Fruit fly (Drosophila melanogaster): ENCODE measurements around the gene GAA1.

GAA1 gene

dm6 chrX:5866095-5866494 is 7.1 kb downstream of the GAA1 start (continued):
- no peak for TF ChIP-seq CrebB (tag; optimal IDR thresholded peaks at IDR 0.05)
- TF ChIP-seq az2 (GFP tag; optimal IDR thresholded peaks at IDR 0.05) = no peak
- TF ChIP-seq hb (GFP tag; IDR thresholded peaks at IDR 0.05; ENCODE audit: partially characterized antibody) = no peak
- no peak for TF ChIP-seq CG4424 (GFP tag; optimal IDR thresholded peaks at IDR 0.05)
- no peak for TF ChIP-seq Dip2 (GFP tag; IDR thresholded peaks at IDR 0.05)
- TF ChIP-seq HLH4C (GFP tag; IDR thresholded peaks at IDR 0.05; ENCODE audit: partially characterized antibody) = no peak
- TF ChIP-seq bbx (GFP tag; IDR thresholded peaks at IDR 0.05; ENCODE audit: partially characterized antibody) = no peak
- no peak for TF ChIP-seq Camta (GFP tag; optimal IDR thresholded peaks at IDR 0.05)
- TF ChIP-seq Trl (optimal IDR thresholded peaks at IDR 0.05) = no peak
- no peak for TF ChIP-seq Trl (GFP tag; optimal IDR thresholded peaks at IDR 0.05)
- TF ChIP-seq CG7556 (GFP tag; optimal IDR thresholded peaks at IDR 0.05) = no peak
- TF ChIP-seq prd (optimal IDR thresholded peaks at IDR 0.05) = no peak
- TF ChIP-seq prd (GFP tag; IDR thresholded peaks at IDR 0.05) = peak; percentile 40; the same call in 1 of the 3 replicates
- no peak for TF ChIP-seq CG8290 (GFP tag; optimal IDR thresholded peaks at IDR 0.05)
- TF ChIP-seq CG8290 (tag; optimal IDR thresholded peaks at IDR 0.05) = peak in 1 of 2 experiments; percentile 73
- TF ChIP-seq Optix (GFP tag; IDR thresholded peaks at IDR 0.05) = no peak
- TF ChIP-seq HmgZ (tag; optimal IDR thresholded peaks at IDR 0.05) = no peak
- TF ChIP-seq E2f1 (GFP tag; IDR thresholded peaks at IDR 0.05) = peak; percentile 36; the same call in 1 of the 2 replicates
- TF ChIP-seq Ada2b (GFP tag; IDR thresholded peaks at IDR 0.05) = 0 out of 2 replicates have a peak, but pooled peaks have one; percentile 9
- no peak for TF ChIP-seq CG4707 (GFP tag; optimal IDR thresholded peaks at IDR 0.05)
- no peak for TF ChIP-seq CG6791 (GFP tag; IDR thresholded peaks at IDR 0.05; ENCODE audit: partially characterized antibody)
- no peak for TF ChIP-seq CG17361 (GFP tag; IDR thresholded peaks at IDR 0.05)
- no peak for TF ChIP-seq dmrt11E (tag; optimal IDR thresholded peaks at IDR 0.05)
- TF ChIP-seq dmrt99B (tag; optimal IDR thresholded peaks at IDR 0.05) = peak; percentile 39
- peak; percentile 62 for TF ChIP-seq CG18599 (GFP tag; optimal IDR thresholded peaks at IDR 0.05)
- TF ChIP-seq klu (GFP tag; IDR thresholded peaks at IDR 0.05) = no peak
- no peak for TF ChIP-seq gt (GFP tag; IDR thresholded peaks at IDR 0.05)
- TF ChIP-seq CG12659 (GFP tag; optimal IDR thresholded peaks at IDR 0.05) = no peak
- no peak for TF ChIP-seq Sox102F (GFP tag; optimal IDR thresholded peaks at IDR 0.05)
- TF ChIP-seq Xbp1 (GFP tag; optimal IDR thresholded peaks at IDR 0.05) = peak; percentile 12
- no peak for TF ChIP-seq CG30020 (tag; optimal IDR thresholded peaks at IDR 0.05)
- TF ChIP-seq Neu2 (GFP tag; optimal IDR thresholded peaks at IDR 0.05; ENCODE audit: borderline replicate concordance) = no peak
- TF ChIP-seq zfh1 (GFP tag; IDR thresholded peaks at IDR 0.05) = peak; percentile 23; the same call in 1 of the 3 replicates
- TF ChIP-seq Rfx (GFP tag; IDR thresholded peaks at IDR 0.05) = peak; percentile 40; the same call in 1 of the 2 replicates
- TF ChIP-seq vnd (GFP tag; IDR thresholded peaks at IDR 0.05; ENCODE audit: partially characterized antibody) = no peak
- peak; percentile 22 for TF ChIP-seq gcm (GFP tag; optimal IDR thresholded peaks at IDR 0.05)
- TF ChIP-seq pnt (GFP tag; optimal IDR thresholded peaks at IDR 0.05) = peak; percentile 23
- TF ChIP-seq eyg (GFP tag; optimal IDR thresholded peaks at IDR 0.05) = no peak
- no peak for TF ChIP-seq CG4282 (GFP tag; optimal IDR thresholded peaks at IDR 0.05)
- peak; percentile 58 for TF ChIP-seq lab (GFP tag; optimal IDR thresholded peaks at IDR 0.05)
- TF ChIP-seq zen2 (GFP tag; IDR thresholded peaks at IDR 0.05; ENCODE audit: partially characterized antibody) = no peak
- TF ChIP-seq NC2β (GFP tag; optimal IDR thresholded peaks at IDR 0.05) = no peak
- TF ChIP-seq sens (GFP tag) = peak; percentile 42
- no peak for TF ChIP-seq CG3847 (GFP tag; IDR thresholded peaks at IDR 0.05)
- peak; percentile 50 for TF ChIP-seq slbo (GFP tag; IDR thresholded peaks at IDR 0.05)
- no peak for TF ChIP-seq Abd-B (GFP tag; optimal IDR thresholded peaks at IDR 0.05)
- no peak for TF ChIP-seq CG18011 (GFP tag; optimal IDR thresholded peaks at IDR 0.05)
- TF ChIP-seq CG11456 (GFP tag; IDR thresholded peaks at IDR 0.05) = 0 out of 3 replicates have a peak, but pooled peaks have one; percentile 16
- TF ChIP-seq CG14014 (GFP tag; IDR thresholded peaks at IDR 0.05) = peak; percentile 32; the same call in 1 of the 2 replicates
- TF ChIP-seq corto (GFP tag; optimal IDR thresholded peaks at IDR 0.05) = no peak

Data from whole organism, embryonic.